Worm (Caenorhabditis elegans): ENCODE results near the gene bath-13.

- TF ChIP-seq ztf-26 (tag; optimal IDR thresholded peaks at IDR 0.05) (no peak), mcd-1 (GFP tag; IDR thresholded peaks at IDR 0.05) (no peak)
Measured at ce11 chrII:2518487-2518886, 3.4 kb downstream of the bath-13 start.

Measured in whole organism, young adult.